Fruit fly (Drosophila melanogaster): ENCODE measurements around the gene ND-42.
A peak's percentile ranks its signal among the peaks of the same experiment; 100 is the strongest.

The ND-42 gene

DNA sequence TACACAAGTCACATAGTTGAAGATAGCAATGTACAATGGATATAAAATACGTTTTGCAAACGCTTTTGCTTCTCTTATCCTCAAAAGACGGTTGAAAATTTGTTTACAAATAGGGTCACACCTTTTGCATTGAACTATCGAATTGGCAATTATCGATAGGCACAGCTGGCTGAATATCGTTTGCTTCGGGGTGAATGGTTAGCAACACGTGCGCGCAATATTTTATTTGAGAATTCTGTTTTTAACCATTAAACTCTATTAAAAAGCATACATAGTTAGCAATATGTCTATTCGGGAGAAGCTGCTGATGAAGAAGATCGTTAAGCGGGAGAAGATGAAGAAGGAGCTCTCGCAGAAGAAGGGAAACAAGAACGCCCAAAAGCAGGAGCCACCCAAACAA lies 8.0 kb downstream of the ND-42 start (continued):
- TF ChIP-seq insv (GFP tag; optimal IDR thresholded peaks at IDR 0.05): peak in 1 of 2 experiments; percentile 82
- no peak for TF ChIP-seq CG11696 (GFP tag; IDR thresholded peaks at IDR 0.05)
- TF ChIP-seq corto (GFP tag; optimal IDR thresholded peaks at IDR 0.05): no peak
- TF ChIP-seq CG11560 (tag; IDR thresholded peaks at IDR 0.05): no peak
- TF ChIP-seq Hr78 (GFP tag; optimal IDR thresholded peaks at IDR 0.05): peak in 1 of 2 experiments; percentile 80
- TF ChIP-seq CG10267 (tag; optimal IDR thresholded peaks at IDR 0.05): peak; percentile 2
- TF ChIP-seq unc-4 (GFP tag; IDR thresholded peaks at IDR 0.05; ENCODE audit: partially characterized antibody): peak; percentile 78
- TF ChIP-seq tna (GFP tag; IDR thresholded peaks at IDR 0.05; ENCODE audit: partially characterized antibody): peak; percentile 71
- TF ChIP-seq ato (GFP tag; IDR thresholded peaks at IDR 0.05; ENCODE audit: partially characterized antibody): peak; percentile 85
- TF ChIP-seq CG11723 (GFP tag; optimal IDR thresholded peaks at IDR 0.05): no peak
- peak; percentile 77 for TF ChIP-seq E2f2 (GFP tag; IDR thresholded peaks at IDR 0.05)
- peak; percentile 12; the same call in 1 of the 3 replicates for TF ChIP-seq row (GFP tag; IDR thresholded peaks at IDR 0.05)
- TF ChIP-seq CG2129 (GFP tag; IDR thresholded peaks at IDR 0.05; ENCODE audit: partially characterized antibody): peak; percentile 43; the same call in 1 of the 2 replicates
- no peak for TF ChIP-seq gcm (GFP tag; optimal IDR thresholded peaks at IDR 0.05)
- TF ChIP-seq Six4 (GFP tag; optimal IDR thresholded peaks at IDR 0.05): no peak
- peak; percentile 74 for TF ChIP-seq CG34224 (GFP tag; IDR thresholded peaks at IDR 0.05; ENCODE audit: partially characterized antibody)
- TF ChIP-seq MESR4 (GFP tag; optimal IDR thresholded peaks at IDR 0.05): peak; percentile 35
- peak; percentile 78 for TF ChIP-seq Max (GFP tag; optimal IDR thresholded peaks at IDR 0.05)
- TF ChIP-seq Bgb (GFP tag; IDR thresholded peaks at IDR 0.05; ENCODE audit: partially characterized antibody): peak; percentile 85
- peak; percentile 57; the same call in 1 of the 3 replicates for TF ChIP-seq vnd (GFP tag; IDR thresholded peaks at IDR 0.05; ENCODE audit: partially characterized antibody)
- TF ChIP-seq CTCF (GFP tag; optimal IDR thresholded peaks at IDR 0.05): no peak
- peak; percentile 84 for TF ChIP-seq CG6791 (GFP tag; IDR thresholded peaks at IDR 0.05; ENCODE audit: partially characterized antibody)
- TF ChIP-seq BEAF-32 (GFP tag; optimal IDR thresholded peaks at IDR 0.05): peak; percentile 75
- peak; percentile 25 for TF ChIP-seq nmo (GFP tag; optimal IDR thresholded peaks at IDR 0.05)
- TF ChIP-seq az2 (GFP tag; optimal IDR thresholded peaks at IDR 0.05): no peak
- no peak for TF ChIP-seq tll (GFP tag; optimal IDR thresholded peaks at IDR 0.05)
- peak; percentile 84 for TF ChIP-seq CG13287 (GFP tag; IDR thresholded peaks at IDR 0.05; ENCODE audit: partially characterized antibody)
- no peak for TF ChIP-seq CG7271 (tag; optimal IDR thresholded peaks at IDR 0.05)
- TF ChIP-seq Dp (GFP tag; optimal IDR thresholded peaks at IDR 0.05): peak; percentile 57
- TF ChIP-seq hb (GFP tag; IDR thresholded peaks at IDR 0.05; ENCODE audit: partially characterized antibody): 0 out of 3 replicates have a peak, but pooled peaks have one; percentile 42
- no peak for TF ChIP-seq CG18262 (tag; optimal IDR thresholded peaks at IDR 0.05)
- peak; percentile 66 for TF ChIP-seq gfzf (GFP tag; optimal IDR thresholded peaks at IDR 0.05)
- TF ChIP-seq Oli (tag; optimal IDR thresholded peaks at IDR 0.05): no peak
- peak; percentile 93 for TF ChIP-seq dm (GFP tag; optimal IDR thresholded peaks at IDR 0.05)
- TF ChIP-seq jigr1 (GFP tag; IDR thresholded peaks at IDR 0.05): no peak
- no peak for TF ChIP-seq Poxn (GFP tag; IDR thresholded peaks at IDR 0.05)
- TF ChIP-seq HLH4C (GFP tag; IDR thresholded peaks at IDR 0.05; ENCODE audit: partially characterized antibody): peak; percentile 78
- TF ChIP-seq zen (tag; optimal IDR thresholded peaks at IDR 0.05): peak; percentile 4
- TF ChIP-seq Sox100B (GFP tag; optimal IDR thresholded peaks at IDR 0.05): no peak
- TF ChIP-seq CG7556 (GFP tag; optimal IDR thresholded peaks at IDR 0.05): no peak
- TF ChIP-seq Sry-δ (GFP tag; optimal IDR thresholded peaks at IDR 0.05): peak; percentile 69
- no peak for TF ChIP-seq wdn (GFP tag; IDR thresholded peaks at IDR 0.05)
- TF ChIP-seq ttk (GFP tag; IDR thresholded peaks at IDR 0.05): no peak
- peak; percentile 73 for TF ChIP-seq Dll (GFP tag; IDR thresholded peaks at IDR 0.05; ENCODE audit: partially characterized antibody)
- peak; percentile 86 for TF ChIP-seq mld (GFP tag; IDR thresholded peaks at IDR 0.05; ENCODE audit: partially characterized antibody)
- peak; percentile 57; the same call in 1 of the 3 replicates for TF ChIP-seq CG34422 (GFP tag; IDR thresholded peaks at IDR 0.05)
- no peak for TF ChIP-seq phol (tag; optimal IDR thresholded peaks at IDR 0.05)
- peak; percentile 84 for TF ChIP-seq bbx (GFP tag; IDR thresholded peaks at IDR 0.05; ENCODE audit: partially characterized antibody)

Measured in whole organism, embryonic.